Worm (Caenorhabditis elegans) whole organism, L4 larva: ENCODE measurements around the gene C07A9.5.

Experiments
- F26F4.8 ChIP-seq: fragments of 200-800 bp; sonication (Bioruptor generic); conservative IDR thresholded peaks from 2 replicates; pipeline ENCODE4 v1.3.6; 2022; ENCODE audit warnings: missing genetic modification characterization, missing compliant biosample characterization
- F37D6.2 ChIP-seq: sonication (generic microtip); optimal IDR thresholded peaks from 2 replicates; lab custom pipeline; 2016; ENCODE audit warnings: mild to moderate bottlenecking, missing genetic modification characterization, missing compliant biosample characterization
- R02D3.7 ChIP-seq: fragments of 150-350 bp; sonication (generic microtip); optimal IDR thresholded peaks from 3 replicates; lab custom pipeline; 2014; ENCODE audit warnings: missing biosample characterization, missing genetic modification characterization
- T26A8.4 ChIP-seq: fragments of 200-800 bp; sonication (Bioruptor generic); IDR thresholded peaks from 2 replicates; pipeline ENCODE4 v1.3.6; 2022; ENCODE audit warnings: missing genetic modification characterization, missing compliant biosample characterization
- ZK546.5 ChIP-seq, 2 experiments: sonication (generic microtip); optimal IDR thresholded peaks; 2 replicates each; lab custom pipeline; 2017; ENCODE audit warnings: missing biosample characterization in 2 of 2, missing genetic modification characterization in 2 of 2
- aha-1 ChIP-seq: fragments of 150-350 bp; peaks from one replicate; lab custom pipeline; 2014; ENCODE audit warnings: missing biosample characterization, missing genetic modification characterization
- ceh-28 ChIP-seq: fragments of 150-350 bp; optimal IDR thresholded peaks from 2 replicates; lab custom pipeline; 2014; ENCODE audit warnings: missing biosample characterization, missing genetic modification reagents, missing genetic modification characterization
- ceh-44 ChIP-seq: fragments of 200-800 bp; sonication (Bioruptor generic); IDR thresholded peaks from 2 replicates; pipeline ENCODE4 v1.3.6; 2022; ENCODE audit warnings: missing genetic modification reagents, missing genetic modification characterization, missing compliant biosample characterization
- cey-2 ChIP-seq: sonication (generic microtip); optimal IDR thresholded peaks from 3 replicates; lab custom pipeline; 2017; ENCODE audit warnings: missing genetic modification characterization, mild to moderate bottlenecking, missing compliant biosample characterization, antibody characterized with exemption, borderline replicate concordance; ENCODE audit not compliant: insufficient read depth
- daf-16 ChIP-seq, 3 experiments: sonication (generic microtip); optimal IDR thresholded peaks; 2 replicates each; lab custom pipeline; 2016 to 2017; ENCODE audit warnings: missing genetic modification characterization in 3 of 3, missing genetic modification reagents in 3 of 3, mild to moderate bottlenecking in 2 of 3, missing compliant biosample characterization in 2 of 3, missing biosample characterization in 1 of 3, moderate library complexity in 1 of 3
- daf-19 ChIP-seq: fragments of 200-800 bp; sonication (Bioruptor generic); conservative IDR thresholded peaks from 2 replicates; pipeline ENCODE4 v1.3.6; 2022; ENCODE audit warnings: missing genetic modification characterization, missing compliant biosample characterization
- dmd-9 ChIP-seq: fragments of 200-800 bp; sonication (Bioruptor generic); IDR thresholded peaks from 2 replicates; pipeline ENCODE4 v1.3.6; 2022; ENCODE audit warnings: missing genetic modification reagents, missing genetic modification characterization, missing compliant biosample characterization
- dpl-1 ChIP-seq: fragments of 150-350 bp; optimal IDR thresholded peaks from 2 replicates; lab custom pipeline; 2014; ENCODE audit warnings: missing biosample characterization, missing genetic modification reagents, missing genetic modification characterization
- duxl-1 ChIP-seq: sonication (generic microtip); optimal IDR thresholded peaks from 2 replicates; lab custom pipeline; 2016; ENCODE audit warnings: mild to moderate bottlenecking, missing genetic modification characterization, moderate library complexity, missing compliant biosample characterization; ENCODE audit not compliant: poor library complexity
- fkh-10 ChIP-seq: fragments of 150-350 bp; optimal IDR thresholded peaks from 2 replicates; lab custom pipeline; 2014; ENCODE audit warnings: missing biosample characterization, missing genetic modification reagents, missing genetic modification characterization
- hif-1 ChIP-seq, 2 experiments: sonication (generic microtip); optimal IDR thresholded peaks; 2 replicates each; lab custom pipeline; 2016 to 2017; ENCODE audit warnings: missing compliant biosample characterization in 2 of 2, missing genetic modification characterization in 2 of 2, missing genetic modification reagents in 2 of 2, missing genotype in 2 of 2, mild to moderate bottlenecking in 1 of 2
- hlh-11 ChIP-seq: fragments of 200-800 bp; sonication (Bioruptor generic); optimal IDR thresholded peaks from 2 replicates; lab custom pipeline; 2018; ENCODE audit warnings: mild to moderate bottlenecking, missing genetic modification characterization, missing compliant biosample characterization
- hlh-30 ChIP-seq: sonication (generic microtip); optimal IDR thresholded peaks from 2 replicates; lab custom pipeline; 2017; ENCODE audit warnings: antibody characterized with exemption, mild to moderate bottlenecking, missing genetic modification characterization, missing compliant biosample characterization; ENCODE audit not compliant: insufficient read depth
- hmg-1.1 ChIP-seq: fragments of 200-800 bp; sonication (Bioruptor generic); IDR thresholded peaks from 2 replicates; pipeline ENCODE4 v1.3.6; 2022; ENCODE audit warnings: missing genetic modification reagents, missing genetic modification characterization, missing compliant biosample characterization
- jun-1 ChIP-seq: fragments of 150-350 bp; optimal IDR thresholded peaks from 2 replicates; lab custom pipeline; 2014; ENCODE audit warnings: missing biosample characterization, missing genetic modification reagents, missing genetic modification characterization
- lim-7 ChIP-seq: fragments of 200-800 bp; sonication (Bioruptor generic); IDR thresholded peaks from 2 replicates; pipeline ENCODE4 v1.3.6; 2022; ENCODE audit warnings: missing genetic modification characterization, missing compliant biosample characterization
- lin-15B ChIP-seq: fragments of 150-350 bp; sonication (generic microtip); optimal IDR thresholded peaks from 3 replicates; lab custom pipeline; 2014; ENCODE audit warnings: missing biosample characterization, missing genetic modification characterization
- lin-29 ChIP-seq: fragments of 200-800 bp; sonication (Bioruptor generic); IDR thresholded peaks from 2 replicates; pipeline ENCODE4 v1.3.6; 2022; ENCODE audit warnings: missing genetic modification reagents, missing genetic modification characterization, missing compliant biosample characterization
- madf-5 ChIP-seq, 2 experiments: fragments of 200-800 bp; sonication (Bioruptor generic); IDR thresholded peaks; 2 replicates each; pipeline ENCODE4 v1.3.6; 2022; ENCODE audit warnings: missing compliant biosample characterization in 2 of 2, missing genetic modification characterization in 2 of 2
- madf-9 ChIP-seq: fragments of 200-800 bp; sonication (Bioruptor generic); conservative IDR thresholded peaks from 2 replicates; pipeline ENCODE4 v1.3.6; 2022; ENCODE audit warnings: missing genetic modification reagents, missing genetic modification characterization, missing compliant biosample characterization
- mdl-1 ChIP-seq, 2 experiments: fragments of 150-350 bp in 1 of 2; sonication (generic microtip) in 1 of 2; optimal IDR thresholded peaks; 2 replicates each; lab custom pipeline; 2014 to 2017; ENCODE audit warnings: missing biosample characterization in 2 of 2, missing genetic modification characterization in 2 of 2
- mep-1 ChIP-seq: fragments of 150-350 bp; sonication (generic microtip); optimal IDR thresholded peaks from 3 replicates; lab custom pipeline; 2014; ENCODE audit warnings: missing biosample characterization, missing genetic modification characterization
- mes-2 ChIP-seq: sonication (generic microtip); optimal IDR thresholded peaks from 2 replicates; lab custom pipeline; 2016; ENCODE audit warnings: missing genotype, mild to moderate bottlenecking, missing genetic modification characterization, missing compliant biosample characterization; ENCODE audit not compliant: poor library complexity, severe bottlenecking
- nhr-102 ChIP-seq: sonication (generic microtip); optimal IDR thresholded peaks from 2 replicates; lab custom pipeline; 2016; ENCODE audit warnings: mild to moderate bottlenecking, missing genetic modification characterization, moderate library complexity, missing compliant biosample characterization
- nhr-11 ChIP-seq: fragments of 150-350 bp; optimal IDR thresholded peaks from 2 replicates; lab custom pipeline; 2014; ENCODE audit warnings: missing biosample characterization, missing genetic modification characterization
- nhr-25 ChIP-seq: sonication (generic microtip); optimal IDR thresholded peaks from 2 replicates; lab custom pipeline; 2017; ENCODE audit warnings: missing genetic modification characterization, mild to moderate bottlenecking, missing compliant biosample characterization, antibody characterized with exemption, moderate library complexity, borderline replicate concordance; ENCODE audit not compliant: insufficient read depth
- nhr-42 ChIP-seq: fragments of 200-800 bp; sonication (Bioruptor generic); IDR thresholded peaks from 2 replicates; pipeline ENCODE4 v1.3.6; 2022; ENCODE audit warnings: missing genetic modification characterization, missing compliant biosample characterization
- nhr-77 ChIP-seq: fragments of 150-350 bp; optimal IDR thresholded peaks from 2 replicates; lab custom pipeline; 2014; ENCODE audit warnings: missing biosample characterization, missing genetic modification characterization
- pha-4 ChIP-seq, 2 experiments: fragments of 150-350 bp in 1 of 2; fragments of 200-800 bp in 1 of 2; sonication (Bioruptor generic) in 1 of 2; IDR thresholded peaks in 1 of 2; optimal IDR thresholded peaks in 1 of 2; 2 replicates each; pipeline versions ENCODE4 v1.3.6 to Lab custom; 2014 to 2022; ENCODE audit warnings: missing genetic modification characterization in 2 of 2, missing genetic modification reagents in 2 of 2, missing biosample characterization in 1 of 2, missing compliant biosample characterization in 1 of 2
- php-3 ChIP-seq: fragments of 200-800 bp; sonication (Bioruptor generic); IDR thresholded peaks from 2 replicates; pipeline ENCODE4 v1.3.6; 2022; ENCODE audit warnings: missing genetic modification reagents, missing genetic modification characterization, missing compliant biosample characterization
- pqm-1 ChIP-seq: sonication (generic microtip); optimal IDR thresholded peaks from 2 replicates; lab custom pipeline; 2017; ENCODE audit warnings: missing biosample characterization, missing genetic modification characterization
- rbr-2 ChIP-seq: sonication (generic microtip); optimal IDR thresholded peaks from 2 replicates; lab custom pipeline; 2016; ENCODE audit warnings: missing genotype, missing genetic modification characterization, missing compliant biosample characterization
- saeg-2 ChIP-seq: fragments of 200-800 bp; sonication (Bioruptor generic); IDR thresholded peaks from 2 replicates; pipeline ENCODE4 v1.3.6; 2022; ENCODE audit warnings: missing genetic modification reagents, missing genetic modification characterization, missing compliant biosample characterization
- sdz-12 ChIP-seq: fragments of 200-800 bp; sonication (Bioruptor generic); optimal IDR thresholded peaks from 2 replicates; lab custom pipeline; 2018; ENCODE audit warnings: mild to moderate bottlenecking, missing genetic modification characterization, missing compliant biosample characterization
- spr-3 ChIP-seq: fragments of 200-800 bp; sonication (Bioruptor generic); optimal IDR thresholded peaks from 2 replicates; lab custom pipeline; 2018; ENCODE audit warnings: mild to moderate bottlenecking, missing genetic modification characterization, missing compliant biosample characterization
- tra-1 ChIP-seq: fragments of 200-800 bp; sonication (Bioruptor generic); IDR thresholded peaks from 2 replicates; pipeline ENCODE4 v1.3.6; 2022; ENCODE audit warnings: missing genetic modification reagents, missing genetic modification characterization, missing compliant biosample characterization
- vab-7 ChIP-seq: fragments of 200-800 bp; sonication (Bioruptor generic); IDR thresholded peaks from 2 replicates; pipeline ENCODE4 v1.3.6; 2022; ENCODE audit warnings: missing genetic modification reagents, missing genetic modification characterization, missing compliant biosample characterization
- zfp-2 ChIP-seq: sonication (generic microtip); optimal IDR thresholded peaks from 2 replicates; lab custom pipeline; 2016; ENCODE audit warnings: mild to moderate bottlenecking, missing genetic modification characterization, missing compliant biosample characterization
- zfp-3 ChIP-seq: fragments of 200-800 bp; sonication (Bioruptor generic); conservative IDR thresholded peaks from 2 replicates; pipeline ENCODE4 v1.3.6; 2022; ENCODE audit warnings: missing genetic modification reagents, missing genetic modification characterization, missing compliant biosample characterization
- ztf-11 ChIP-seq: fragments of 150-350 bp; optimal IDR thresholded peaks from 2 replicates; lab custom pipeline; 2014; ENCODE audit warnings: missing biosample characterization, missing genetic modification characterization

The C07A9.5 gene

DNA sequence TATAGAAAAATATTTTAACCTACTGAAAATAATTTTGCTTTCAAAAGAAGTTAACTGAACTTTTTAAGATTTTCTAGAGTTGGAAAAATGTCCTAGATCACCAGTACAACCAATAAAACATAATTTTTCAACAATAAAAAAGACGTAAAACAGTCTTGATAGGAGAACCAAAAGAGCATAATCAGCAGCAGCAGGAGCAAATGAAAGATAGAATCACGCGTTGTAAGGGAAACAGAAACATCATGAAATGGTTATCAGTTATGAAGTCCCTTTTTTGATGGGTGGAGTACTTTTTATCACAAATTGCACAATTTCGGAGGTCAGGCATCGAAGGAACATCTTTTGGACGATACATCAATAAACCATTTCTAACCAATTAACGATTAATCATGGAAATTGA lies 39.4 kb upstream of the C07A9.5 start (continued):
- TF ChIP-seq mep-1 (no peak), hif-1 (tag; optimal IDR thresholded peaks at IDR 0.05; lab: Kevin White, UChicago) (no peak), pha-4 (GFP tag; IDR thresholded peaks at IDR 0.05; lab: Robert Waterston, UW) (no peak), pha-4 (tag; optimal IDR thresholded peaks at IDR 0.05; lab: Kevin White, UChicago) (no peak), fkh-10 (GFP tag; lab: Kevin White, UChicago) (no peak), pqm-1 (tag; lab: Kevin White, UChicago) (peak; percentile 98), duxl-1 (tag; lab: Kevin White, UChicago) (no peak), ceh-44 (no peak), lim-7 (GFP tag; lab: Robert Waterston, UW) (no peak), jun-1 (tag; lab: Kevin White, UChicago) (no peak), nhr-102 (tag; lab: Kevin White, UChicago) (peak; percentile 13), madf-9 (no peak), ZK546.5 (tag; optimal IDR thresholded peaks at IDR 0.05; lab: Kevin White, UChicago) (no peak), daf-16 (GFP tag; optimal IDR thresholded peaks at IDR 0.05; lab: Kevin White, UChicago) (no peak), daf-16 (tag; optimal IDR thresholded peaks at IDR 0.05; lab: Kevin White, UChicago) (peak; percentile 89), nhr-77 (peak; percentile 77), zfp-3 (GFP tag; lab: Robert Waterston, UW) (no peak), hlh-11 (tag; lab: Kevin White, UChicago) (peak; percentile 84), sdz-12 (no peak), lin-29 (GFP tag; lab: Robert Waterston, UW) (no peak), vab-7 (GFP tag; lab: Robert Waterston, UW) (no peak), madf-5 (GFP tag; IDR thresholded peaks at IDR 0.05; lab: Robert Waterston, UW) (no peak), rbr-2 (tag; lab: Kevin White, UChicago) (no peak), hlh-30 (tag; lab: Kevin White, UChicago) (peak; percentile 36), zfp-2 (no peak), mes-2 (tag; lab: Kevin White, UChicago) (no peak), daf-19 (GFP tag; lab: Robert Waterston, UW) (no peak)

DNA sequence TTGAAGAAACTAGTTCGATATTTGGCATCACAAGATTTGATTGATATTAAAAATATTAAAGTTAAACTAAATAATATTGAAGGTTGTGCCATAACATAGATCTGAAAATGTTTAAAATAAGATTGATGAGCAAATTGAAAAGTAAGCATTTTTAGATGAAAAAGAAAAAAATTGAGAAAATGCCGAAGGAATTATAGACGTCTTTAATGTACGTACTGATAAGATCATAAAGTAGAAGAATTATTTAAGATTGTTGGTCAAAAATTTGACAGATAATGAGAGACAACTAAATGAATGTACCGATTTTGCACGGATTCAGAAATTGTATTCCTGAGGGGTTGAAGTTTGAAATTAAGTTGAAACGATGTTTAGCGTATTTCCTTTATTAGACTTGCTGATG lies 37.6 kb upstream of the C07A9.5 start, which contains the start of gene ncx-7:
Gene ncx-7 (minus strand): TSS at position 101 of the 400 bp plus-strand sequence.
- peak; percentile 6 for TF ChIP-seq pqm-1 (tag; lab: Kevin White, UChicago)
- no peak for TF ChIP-seq cey-2 (tag; lab: Kevin White, UChicago)
- TF ChIP-seq R02D3.7, result no peak
- TF ChIP-seq F37D6.2 (tag; lab: Kevin White, UChicago), result no peak
- TF ChIP-seq, all 104 proteins: peak for 1

DNA sequence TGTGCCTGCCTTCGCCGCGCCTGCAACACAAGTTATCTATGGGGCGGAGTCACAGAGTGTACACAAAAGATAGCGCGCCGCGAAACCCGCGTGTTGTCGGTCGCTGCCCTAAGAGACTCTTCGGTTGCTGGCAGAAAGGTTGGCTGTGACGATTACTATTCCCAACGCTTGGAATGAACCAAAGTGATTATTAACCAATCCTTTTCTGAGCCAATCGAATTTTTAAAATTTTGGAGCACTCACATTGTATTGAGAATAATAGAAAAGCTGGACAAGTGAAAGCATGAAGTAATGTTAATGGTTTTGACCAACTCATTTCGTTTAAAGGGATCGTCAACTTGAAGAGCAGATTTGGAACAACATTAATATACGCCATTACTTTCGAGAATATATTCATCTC lies 34.6 kb upstream of the C07A9.5 start:
- TF ChIP-seq dmd-9 (GFP tag; lab: Robert Waterston, UW) (no peak), mdl-1 (tag; optimal IDR thresholded peaks at IDR 0.05; lab: Kevin White, UChicago) (no peak), zfp-3 (GFP tag; lab: Robert Waterston, UW) (no peak), nhr-25 (tag; lab: Kevin White, UChicago) (peak; percentile 63), hmg-1.1 (GFP tag; lab: Robert Waterston, UW) (no peak; the same call in 1 of the 2 replicates), daf-16 (GFP tag; optimal IDR thresholded peaks at IDR 0.05; lab: Kevin White, UChicago) (peak in 1 of 2 experiments; percentile 63), daf-16 (tag; optimal IDR thresholded peaks at IDR 0.05; lab: Kevin White, UChicago) (peak; percentile 69), F26F4.8 (GFP tag; lab: Robert Waterston, UW) (no peak), nhr-11 (tag; lab: Kevin White, UChicago) (peak; percentile 15), dpl-1 (GFP tag; lab: Kevin White, UChicago) (peak; percentile 30), R02D3.7 (no peak), lin-29 (GFP tag; lab: Robert Waterston, UW) (no peak), tra-1 (peak; percentile 28; the same call in 1 of the 2 replicates), aha-1 (peak; percentile 60), saeg-2 (GFP tag; lab: Robert Waterston, UW) (no peak), spr-3 (GFP tag; lab: Kevin White, UChicago) (no peak), T26A8.4 (GFP tag; lab: Robert Waterston, UW) (no peak; the same call in 1 of the 2 replicates), hlh-30 (tag; lab: Kevin White, UChicago) (peak; percentile 68), nhr-42 (GFP tag; lab: Robert Waterston, UW) (peak; percentile 27; the same call in 1 of the 2 replicates), php-3 (peak; percentile 49; the same call in 1 of the 2 replicates), ztf-11 (tag; lab: Kevin White, UChicago) (no peak), jun-1 (tag; lab: Kevin White, UChicago) (peak; percentile 7), ceh-28 (tag; lab: Kevin White, UChicago) (no peak), ceh-44 (no peak), lin-15B (tag; lab: Kevin White, UChicago) (peak; percentile 46)
